Fruit fly (Drosophila melanogaster): ENCODE measurements around the gene CG14313.

DNA sequence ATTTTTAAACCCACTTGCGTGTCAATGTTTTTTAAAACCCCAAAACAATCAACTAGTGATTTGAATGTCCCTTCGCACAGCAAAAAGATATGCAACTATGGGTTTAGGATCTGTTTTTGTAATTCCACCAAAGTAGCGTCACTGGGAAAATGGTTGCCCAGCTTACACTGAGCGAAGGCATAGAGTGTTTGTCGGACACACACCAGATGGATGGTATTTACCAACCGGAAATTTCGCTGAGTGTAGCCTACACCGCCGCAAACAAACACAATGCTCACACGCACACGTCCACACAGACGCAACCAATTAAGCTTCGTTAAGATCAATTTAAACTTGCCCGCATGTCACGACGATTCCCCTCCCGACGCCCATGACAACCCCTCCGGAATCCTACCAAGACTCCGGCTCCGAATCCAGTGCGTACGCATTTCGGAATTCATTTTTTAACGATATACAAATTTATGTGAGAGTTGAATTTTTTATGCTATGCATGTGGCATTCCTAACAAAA, 37.0 kb upstream of the CG14313 start:
- TF ChIP-seq cyc (GFP tag; optimal IDR thresholded peaks at IDR 0.05) = no peak
- TF ChIP-seq topi (GFP tag; optimal IDR thresholded peaks at IDR 0.05) = no peak
- no peak for TF ChIP-seq Met (GFP tag; optimal IDR thresholded peaks at IDR 0.05)
- TF ChIP-seq CG3919 (GFP tag; optimal IDR thresholded peaks at IDR 0.05) = no peak
- no peak for TF ChIP-seq OdsH (GFP tag; optimal IDR thresholded peaks at IDR 0.05)
- no peak for TF ChIP-seq CG15336 (GFP tag; IDR thresholded peaks at IDR 0.05)
- TF ChIP-seq CG11902 (GFP tag; optimal IDR thresholded peaks at IDR 0.05) = no peak
- no peak for TF ChIP-seq Gug (GFP tag; IDR thresholded peaks at IDR 0.05)

Data from whole organism, prepupa.